Worm (Caenorhabditis elegans): ENCODE measurements around the gene ldb-1.
A peak's percentile ranks its signal among the peaks of the same experiment; 100 is the strongest.

The ldb-1 gene

ce11 chrX:11050335-11050734 lies 21.6 kb downstream of the ldb-1 start:
- no peak for TF ChIP-seq Y105C5A.15 (GFP tag; IDR thresholded peaks at IDR 0.05)
- 0 out of 2 replicates have a peak, but pooled peaks have one; percentile 12 for TF ChIP-seq D1046.2 (GFP tag; IDR thresholded peaks at IDR 0.05)
- no peak for TF ChIP-seq skn-1 (tag; optimal IDR thresholded peaks at IDR 0.05)
- TF ChIP-seq lin-1 (GFP tag; IDR thresholded peaks at IDR 0.05): no peak
- no peak for TF ChIP-seq nhr-48 (tag; optimal IDR thresholded peaks at IDR 0.05)
- TF ChIP-seq set-16 (GFP tag; IDR thresholded peaks at IDR 0.05): peak; percentile 98
- peak; percentile 57 for TF ChIP-seq aha-1 (tag)
- TF ChIP-seq unc-39 (tag; optimal IDR thresholded peaks at IDR 0.05): no peak
- TF ChIP-seq tag-97 (GFP tag; IDR thresholded peaks at IDR 0.05): peak; percentile 61; the same call in 1 of the 2 replicates
- no peak for TF ChIP-seq lin-15B (tag; optimal IDR thresholded peaks at IDR 0.05)

ce11 chrX:11053615-11054014 lies 24.9 kb downstream of the ldb-1 start, which contains the start of gene C09F12.2:
C09F12.2 (plus strand) TSS chrX:11053915.
- no peak for TF ChIP-seq daf-19 (GFP tag; conservative IDR thresholded peaks at IDR 0.05)
- TF ChIP-seq madf-5 (GFP tag; IDR thresholded peaks at IDR 0.05): no peak
- 0 out of 2 replicates have a peak, but pooled peaks have one; percentile 67 for TF ChIP-seq tag-97 (GFP tag; IDR thresholded peaks at IDR 0.05)

ce11 chrX:11057028-11057427 lies 28.3 kb downstream of the ldb-1 start, which contains the start of gene lpr-3:
lpr-3 (plus strand) TSS chrX:11057401.
- TF ChIP-seq mxl-3 (GFP tag; optimal IDR thresholded peaks at IDR 0.05): peak; percentile 45
- no peak for TF ChIP-seq T20F7.1 (GFP tag; optimal IDR thresholded peaks at IDR 0.05)
- no peak for TF ChIP-seq unc-39 (tag; optimal IDR thresholded peaks at IDR 0.05)
- no peak for TF ChIP-seq zfp-3 (GFP tag; conservative IDR thresholded peaks at IDR 0.05)
- peak; percentile 11 for TF ChIP-seq nhr-28 (tag; optimal IDR thresholded peaks at IDR 0.05)
- peak; percentile 61 for TF ChIP-seq hlh-11 (tag; optimal IDR thresholded peaks at IDR 0.05)
- TF ChIP-seq spr-3 (GFP tag; optimal IDR thresholded peaks at IDR 0.05): no peak
- TF ChIP-seq hif-1 (tag; optimal IDR thresholded peaks at IDR 0.05): no peak
- TF ChIP-seq Y75B8A.6 (GFP tag; IDR thresholded peaks at IDR 0.05): no peak
- peak; percentile 14 for TF ChIP-seq hlh-30 (tag; optimal IDR thresholded peaks at IDR 0.05; ENCODE audit: insufficient read depth)
- no peak for TF ChIP-seq jun-1 (tag; optimal IDR thresholded peaks at IDR 0.05)
- TF ChIP-seq cey-2 (tag; optimal IDR thresholded peaks at IDR 0.05; ENCODE audit: borderline replicate concordance, insufficient read depth): no peak
- TF ChIP-seq lim-7 (GFP tag; IDR thresholded peaks at IDR 0.05): no peak
- no peak for TF ChIP-seq pha-4 (GFP tag; IDR thresholded peaks at IDR 0.05)
- TF ChIP-seq pha-4 (tag; optimal IDR thresholded peaks at IDR 0.05): no peak
- TF ChIP-seq rbr-2 (tag; optimal IDR thresholded peaks at IDR 0.05): no peak
- TF ChIP-seq daf-12 (tag; optimal IDR thresholded peaks at IDR 0.05): no peak

ce11 chrX:11059744-11060143 lies 31.0 kb downstream of the ldb-1 start, which contains the start of gene lpr-6:
lpr-6 (plus strand) TSS chrX:11059994.
- TF ChIP-seq duxl-1 (tag; optimal IDR thresholded peaks at IDR 0.05; ENCODE audit: poor library complexity): peak; percentile 58
- peak; percentile 18 for TF ChIP-seq nhr-102 (tag; optimal IDR thresholded peaks at IDR 0.05)
- TF ChIP-seq tag-97 (GFP tag; IDR thresholded peaks at IDR 0.05): 0 out of 2 replicates have a peak, but pooled peaks have one; percentile 17
- TF ChIP-seq fkh-10 (GFP tag; optimal IDR thresholded peaks at IDR 0.05): no peak
- no peak for TF ChIP-seq ceh-82 (tag; optimal IDR thresholded peaks at IDR 0.05)
- TF ChIP-seq daf-12 (tag; optimal IDR thresholded peaks at IDR 0.05): no peak
- peak; percentile 35; the same call in 1 of the 2 replicates for TF ChIP-seq T26A8.4 (GFP tag; IDR thresholded peaks at IDR 0.05)
- peak; percentile 22 for TF ChIP-seq hlh-11 (tag; optimal IDR thresholded peaks at IDR 0.05)
- no peak for TF ChIP-seq fos-1 (tag; optimal IDR thresholded peaks at IDR 0.05)

- no peak for TF ChIP-seq mdt-29 (GFP tag; IDR thresholded peaks at IDR 0.05)
- TF ChIP-seq zip-2 (tag; optimal IDR thresholded peaks at IDR 0.05): no peak
- TF ChIP-seq mxl-3 (GFP tag; optimal IDR thresholded peaks at IDR 0.05): peak; percentile 4
- TF ChIP-seq hlh-30 (tag; optimal IDR thresholded peaks at IDR 0.05; ENCODE audit: insufficient read depth): peak; percentile 1
- TF ChIP-seq nhr-28 (tag; optimal IDR thresholded peaks at IDR 0.05): peak; percentile 31
- no peak for TF ChIP-seq hmg-1.1 (GFP tag; IDR thresholded peaks at IDR 0.05)
Observed at ce11 chrX:11060940-11061339, 32.2 kb downstream of the ldb-1 start.
